Fruit fly (Drosophila melanogaster): ENCODE results near the gene Dci.

Gene Dci

dm6 chr3L:888372-888771 lies 37.2 kb downstream of the Dci start:
- TF ChIP-seq CG7101 (tag; optimal IDR thresholded peaks at IDR 0.05) = no peak
- no peak for TF ChIP-seq CG14711 (tag; optimal IDR thresholded peaks at IDR 0.05)
- no peak for TF ChIP-seq CG1620 (GFP tag; optimal IDR thresholded peaks at IDR 0.05)
- no peak for TF ChIP-seq Mnt (GFP tag; optimal IDR thresholded peaks at IDR 0.05)
- no peak for TF ChIP-seq CG5204 (GFP tag; optimal IDR thresholded peaks at IDR 0.05)
- no peak for TF ChIP-seq bab1 (GFP tag; optimal IDR thresholded peaks at IDR 0.05)
- TF ChIP-seq ovo (GFP tag; optimal IDR thresholded peaks at IDR 0.05) = no peak
- no peak for TF ChIP-seq toe (GFP tag; optimal IDR thresholded peaks at IDR 0.05)
- no peak for TF ChIP-seq CG7045 (GFP tag; optimal IDR thresholded peaks at IDR 0.05)
- no peak for TF ChIP-seq cic (GFP tag; optimal IDR thresholded peaks at IDR 0.05)
- TF ChIP-seq tj (GFP tag; optimal IDR thresholded peaks at IDR 0.05) = no peak
- TF ChIP-seq CG33017 (tag; optimal IDR thresholded peaks at IDR 0.05) = no peak
- TF ChIP-seq Hr96 (GFP tag; optimal IDR thresholded peaks at IDR 0.05) = no peak
- TF ChIP-seq cnc (optimal IDR thresholded peaks at IDR 0.05) = no peak
- no peak for TF ChIP-seq CG12768 (GFP tag; optimal IDR thresholded peaks at IDR 0.05)
- TF ChIP-seq Crg-1 (GFP tag; optimal IDR thresholded peaks at IDR 0.05) = no peak
- TF ChIP-seq Clk (GFP tag; optimal IDR thresholded peaks at IDR 0.05) = no peak
- no peak for TF ChIP-seq CG11617 (GFP tag; optimal IDR thresholded peaks at IDR 0.05)

dm6 chr3L:895314-895980 lies 44.3 kb downstream of the Dci start, which contains the start of gene CG34056:
CG34056 (plus strand) TSS chr3L:895951.
- TF ChIP-seq CG14711 (tag; optimal IDR thresholded peaks at IDR 0.05) (peak; percentile 80), CG33017 (tag; optimal IDR thresholded peaks at IDR 0.05) (peak; percentile 88), CG5204 (GFP tag; optimal IDR thresholded peaks at IDR 0.05) (peak; percentile 69), ovo (GFP tag; optimal IDR thresholded peaks at IDR 0.05) (no peak), cic (GFP tag; optimal IDR thresholded peaks at IDR 0.05) (no peak), tj (GFP tag; optimal IDR thresholded peaks at IDR 0.05) (peak; percentile 4), CG7101 (tag; optimal IDR thresholded peaks at IDR 0.05) (peak; percentile 79), Crg-1 (GFP tag; optimal IDR thresholded peaks at IDR 0.05) (no peak), toe (GFP tag; optimal IDR thresholded peaks at IDR 0.05) (peak; percentile 81), Clk (GFP tag; optimal IDR thresholded peaks at IDR 0.05) (peak; percentile 64), CG11617 (GFP tag; optimal IDR thresholded peaks at IDR 0.05) (no peak), cnc (optimal IDR thresholded peaks at IDR 0.05) (no peak), CG12768 (GFP tag; optimal IDR thresholded peaks at IDR 0.05) (peak; percentile 90), Mnt (GFP tag; optimal IDR thresholded peaks at IDR 0.05) (no peak), CG7045 (GFP tag; optimal IDR thresholded peaks at IDR 0.05) (peak; percentile 90), pad (GFP tag; optimal IDR thresholded peaks at IDR 0.05) (peak; percentile 34), CG1620 (GFP tag; optimal IDR thresholded peaks at IDR 0.05) (no peak), bab1 (GFP tag; optimal IDR thresholded peaks at IDR 0.05) (peak; percentile 71), kay (GFP tag; ENCODE audit: borderline replicate concordance) (peak; percentile 97), Hr96 (GFP tag; optimal IDR thresholded peaks at IDR 0.05) (peak; percentile 63)

- TF ChIP-seq Mnt (GFP tag; optimal IDR thresholded peaks at IDR 0.05) (no peak), Crg-1 (GFP tag; optimal IDR thresholded peaks at IDR 0.05) (no peak), cnc (optimal IDR thresholded peaks at IDR 0.05) (no peak), CG7101 (tag; optimal IDR thresholded peaks at IDR 0.05) (no peak), Hr96 (GFP tag; optimal IDR thresholded peaks at IDR 0.05) (no peak), CG1620 (GFP tag; optimal IDR thresholded peaks at IDR 0.05) (no peak), CG7045 (GFP tag; optimal IDR thresholded peaks at IDR 0.05) (no peak), bab1 (GFP tag; optimal IDR thresholded peaks at IDR 0.05) (no peak), cic (GFP tag; optimal IDR thresholded peaks at IDR 0.05) (no peak), tj (GFP tag; optimal IDR thresholded peaks at IDR 0.05) (no peak), Clk (GFP tag; optimal IDR thresholded peaks at IDR 0.05) (no peak), CG14711 (tag; optimal IDR thresholded peaks at IDR 0.05) (no peak)
These were observed 45.9 kb downstream of the Dci start, which contains the start of gene CG34057 for dm6 chr3L:897080-897479. CG34057 (plus strand) TSS chr3L:897380.

dm6 chr3L:899304-899703 lies 48.2 kb downstream of the Dci start:
- no peak for TF ChIP-seq ovo (GFP tag; optimal IDR thresholded peaks at IDR 0.05)
- TF ChIP-seq cnc (optimal IDR thresholded peaks at IDR 0.05) = no peak
- TF ChIP-seq Mnt (GFP tag; optimal IDR thresholded peaks at IDR 0.05) = no peak
- no peak for TF ChIP-seq tj (GFP tag; optimal IDR thresholded peaks at IDR 0.05)
- TF ChIP-seq CG11617 (GFP tag; optimal IDR thresholded peaks at IDR 0.05) = no peak
- no peak for TF ChIP-seq Crg-1 (GFP tag; optimal IDR thresholded peaks at IDR 0.05)
- TF ChIP-seq Clk (GFP tag; optimal IDR thresholded peaks at IDR 0.05) = no peak
- TF ChIP-seq CG14711 (tag; optimal IDR thresholded peaks at IDR 0.05) = no peak
- TF ChIP-seq CG7045 (GFP tag; optimal IDR thresholded peaks at IDR 0.05) = no peak
- TF ChIP-seq CG5204 (GFP tag; optimal IDR thresholded peaks at IDR 0.05) = no peak
- TF ChIP-seq CG7101 (tag; optimal IDR thresholded peaks at IDR 0.05) = no peak
- TF ChIP-seq toe (GFP tag; optimal IDR thresholded peaks at IDR 0.05) = no peak
- TF ChIP-seq pad (GFP tag; optimal IDR thresholded peaks at IDR 0.05) = no peak
- TF ChIP-seq CG12768 (GFP tag; optimal IDR thresholded peaks at IDR 0.05) = no peak

- TF ChIP-seq tj (GFP tag; optimal IDR thresholded peaks at IDR 0.05) (no peak), CG7045 (GFP tag; optimal IDR thresholded peaks at IDR 0.05) (no peak), kay (GFP tag; ENCODE audit: borderline replicate concordance) (no peak), CG5204 (GFP tag; optimal IDR thresholded peaks at IDR 0.05) (no peak), CG7101 (tag; optimal IDR thresholded peaks at IDR 0.05) (no peak), bab1 (GFP tag; optimal IDR thresholded peaks at IDR 0.05) (no peak)
These were observed 49.5 kb downstream of the Dci start for dm6 chr3L:900466-901249.

All from whole organism, adult.